Fruit fly (Drosophila melanogaster): Measurements from ENCODE around the gene CG12746.

Gene CG12746

DNA sequence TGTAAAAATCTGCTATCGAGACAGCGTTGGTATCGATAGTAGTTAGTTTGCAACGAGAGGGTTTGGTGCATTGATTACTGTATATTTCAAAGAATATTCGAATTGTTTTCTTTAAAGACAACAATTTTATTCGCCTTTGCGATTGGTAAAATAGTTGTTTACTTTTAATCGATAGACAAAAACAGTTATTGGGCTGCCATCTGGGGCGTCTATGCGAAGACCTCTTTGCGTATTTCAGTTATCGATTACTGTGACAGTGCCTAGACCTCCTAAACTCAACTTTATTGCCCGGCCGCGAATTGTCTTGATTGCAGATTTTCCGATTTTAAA, 48.4 kb downstream of the CG12746 start, which contains the start of gene Atu (continued):
- TF ChIP-seq CG12219 (GFP tag; optimal IDR thresholded peaks at IDR 0.05) (no peak), onecut (GFP tag; IDR thresholded peaks at IDR 0.05) (peak; percentile 6; the same call in 1 of the 2 replicates), kni (GFP tag; optimal IDR thresholded peaks at IDR 0.05) (no peak), gfzf (GFP tag; optimal IDR thresholded peaks at IDR 0.05) (peak; percentile 27), vvl (GFP tag; IDR thresholded peaks at IDR 0.05) (no peak), nmo (GFP tag; optimal IDR thresholded peaks at IDR 0.05) (peak; percentile 76), dmrt11E (tag; optimal IDR thresholded peaks at IDR 0.05) (peak; percentile 15), CG10267 (tag; optimal IDR thresholded peaks at IDR 0.05) (peak; percentile 61), B-H1 (GFP tag; IDR thresholded peaks at IDR 0.05) (no peak), Nf-YC (tag; optimal IDR thresholded peaks at IDR 0.05) (peak; percentile 52), YL-1 (GFP tag; optimal IDR thresholded peaks at IDR 0.05) (peak; percentile 81), BEAF-32 (GFP tag; optimal IDR thresholded peaks at IDR 0.05) (peak; percentile 96), ind (GFP tag; optimal IDR thresholded peaks at IDR 0.05) (peak; percentile 43), CG30431 (GFP tag; optimal IDR thresholded peaks at IDR 0.05) (no peak), CG10321 (GFP tag; IDR thresholded peaks at IDR 0.05) (no peak), ken (GFP tag; IDR thresholded peaks at IDR 0.05) (no peak), CG12104 (GFP tag; optimal IDR thresholded peaks at IDR 0.05) (no peak), BtbVII (GFP tag; optimal IDR thresholded peaks at IDR 0.05) (no peak), CG2129 (GFP tag; IDR thresholded peaks at IDR 0.05; ENCODE audit: partially characterized antibody) (peak; percentile 89), CG7357 (GFP tag; IDR thresholded peaks at IDR 0.05) (no peak), al (GFP tag; IDR thresholded peaks at IDR 0.05) (no peak), CG17186 (GFP tag; optimal IDR thresholded peaks at IDR 0.05) (peak; percentile 57), CG30020 (tag; optimal IDR thresholded peaks at IDR 0.05) (peak; percentile 58), z (GFP tag; IDR thresholded peaks at IDR 0.05) (no peak), CG13775 (GFP tag; optimal IDR thresholded peaks at IDR 0.05) (peak; percentile 35), Fer1 (GFP tag; optimal IDR thresholded peaks at IDR 0.05) (peak; percentile 3), so (GFP tag; IDR thresholded peaks at IDR 0.05) (no peak), jigr1 (GFP tag; IDR thresholded peaks at IDR 0.05) (no peak), CG6689 (GFP tag; IDR thresholded peaks at IDR 0.05) (no peak), CG1832 (GFP tag; optimal IDR thresholded peaks at IDR 0.05) (no peak), CG4820 (GFP tag; optimal IDR thresholded peaks at IDR 0.05) (peak; percentile 61), toy (GFP tag; IDR thresholded peaks at IDR 0.05) (no peak), row (GFP tag; IDR thresholded peaks at IDR 0.05) (peak; percentile 62), CG9215 (GFP tag; IDR thresholded peaks at IDR 0.05) (no peak), Antp (GFP tag; optimal IDR thresholded peaks at IDR 0.05) (peak; percentile 47), CG9932 (GFP tag; IDR thresholded peaks at IDR 0.05) (peak; percentile 69), CoRest (tag; optimal IDR thresholded peaks at IDR 0.05) (peak; percentile 53), CG8290 (GFP tag; optimal IDR thresholded peaks at IDR 0.05) (no peak), CG8290 (tag; optimal IDR thresholded peaks at IDR 0.05) (peak in 1 of 2 experiments; percentile 57), NfI (GFP tag; optimal IDR thresholded peaks at IDR 0.05) (peak; percentile 27), tna (GFP tag; IDR thresholded peaks at IDR 0.05; ENCODE audit: partially characterized antibody) (peak; percentile 83), CG30403 (GFP tag; optimal IDR thresholded peaks at IDR 0.05) (peak; percentile 54), MBD-R2 (GFP tag; IDR thresholded peaks at IDR 0.05) (peak; percentile 76), ap (GFP tag; IDR thresholded peaks at IDR 0.05) (no peak), Hsf (GFP tag; optimal IDR thresholded peaks at IDR 0.05) (peak; percentile 16), Rx (GFP tag; IDR thresholded peaks at IDR 0.05) (no peak), sens-2 (GFP tag; IDR thresholded peaks at IDR 0.05) (no peak), CrebB (tag; optimal IDR thresholded peaks at IDR 0.05) (no peak), CG3995 (GFP tag; optimal IDR thresholded peaks at IDR 0.05) (peak; percentile 80), unc-4 (GFP tag; IDR thresholded peaks at IDR 0.05; ENCODE audit: partially characterized antibody) (peak; percentile 94), CG1792 (GFP tag; optimal IDR thresholded peaks at IDR 0.05) (peak; percentile 99), HLH54F (GFP tag; optimal IDR thresholded peaks at IDR 0.05) (peak; percentile 39), CG9437 (GFP tag; optimal IDR thresholded peaks at IDR 0.05) (peak; percentile 24)

Measured in whole organism, embryonic.